Worm (Caenorhabditis elegans) whole organism, L4 larva: ENCODE data around the gene C07G3.10.

Experiments
- F10B5.3 ChIP-seq: sonication (generic microtip); optimal IDR thresholded peaks from 2 replicates; lab custom pipeline; 2016; ENCODE audit warnings: mild to moderate bottlenecking, missing genetic modification characterization, missing compliant biosample characterization
- F44E2.7 ChIP-seq: fragments of 200-800 bp; sonication (Bioruptor generic); IDR thresholded peaks from 2 replicates; pipeline ENCODE4 v2.1.2; 2022; ENCODE audit warnings: missing genetic modification characterization, missing compliant biosample characterization
- F49E8.2 ChIP-seq: sonication (generic microtip); optimal IDR thresholded peaks from 2 replicates; lab custom pipeline; 2016; ENCODE audit warnings: missing compliant biosample characterization, mild to moderate bottlenecking, missing genetic modification characterization, borderline replicate concordance
- T26A8.4 ChIP-seq: fragments of 200-800 bp; sonication (Bioruptor generic); IDR thresholded peaks from 2 replicates; pipeline ENCODE4 v1.3.6; 2022; ENCODE audit warnings: missing genetic modification characterization, missing compliant biosample characterization
- Y105C5A.15 ChIP-seq: fragments of 200-800 bp; sonication (Bioruptor generic); IDR thresholded peaks from 2 replicates; pipeline ENCODE4 v1.3.6; 2022; ENCODE audit warnings: missing genetic modification characterization, missing compliant biosample characterization
- Y5F2A.4 ChIP-seq: fragments of 200-800 bp; sonication (Bioruptor generic); optimal IDR thresholded peaks from 2 replicates; lab custom pipeline; 2018; ENCODE audit warnings: mild to moderate bottlenecking, missing genetic modification characterization, missing compliant biosample characterization
- ZK337.2 ChIP-seq: fragments of 200-800 bp; sonication (Bioruptor generic); IDR thresholded peaks from 2 replicates; pipeline ENCODE4 v1.3.6; 2022; ENCODE audit warnings: missing genetic modification reagents, missing genetic modification characterization, missing compliant biosample characterization
- aha-1 ChIP-seq: fragments of 150-350 bp; peaks from one replicate; lab custom pipeline; 2014; ENCODE audit warnings: missing biosample characterization, missing genetic modification characterization
- arid-1 ChIP-seq: fragments of 200-800 bp; sonication (Bioruptor generic); conservative IDR thresholded peaks from 2 replicates; pipeline ENCODE4 v1.3.6; 2022; ENCODE audit warnings: missing genetic modification reagents, missing genetic modification characterization, missing compliant biosample characterization
- ceh-44 ChIP-seq: fragments of 200-800 bp; sonication (Bioruptor generic); IDR thresholded peaks from 2 replicates; pipeline ENCODE4 v1.3.6; 2022; ENCODE audit warnings: missing genetic modification reagents, missing genetic modification characterization, missing compliant biosample characterization
- ceh-62 ChIP-seq: sonication (generic microtip); optimal IDR thresholded peaks from 2 replicates; lab custom pipeline; 2017; ENCODE audit warnings: missing biosample characterization, missing genetic modification characterization
- daf-16 ChIP-seq, 3 experiments: sonication (generic microtip); optimal IDR thresholded peaks; 2 replicates each; lab custom pipeline; 2016 to 2017; ENCODE audit warnings: missing genetic modification characterization in 3 of 3, missing genetic modification reagents in 3 of 3, mild to moderate bottlenecking in 2 of 3, missing compliant biosample characterization in 2 of 3, missing biosample characterization in 1 of 3, moderate library complexity in 1 of 3
- daf-19 ChIP-seq: fragments of 200-800 bp; sonication (Bioruptor generic); conservative IDR thresholded peaks from 2 replicates; pipeline ENCODE4 v1.3.6; 2022; ENCODE audit warnings: missing genetic modification characterization, missing compliant biosample characterization
- dmd-6 ChIP-seq: fragments of 200-800 bp; sonication (Bioruptor generic); IDR thresholded peaks from 2 replicates; pipeline ENCODE4 v1.3.6; 2022; ENCODE audit warnings: missing genetic modification reagents, missing genetic modification characterization, missing compliant biosample characterization
- duxl-1 ChIP-seq: sonication (generic microtip); optimal IDR thresholded peaks from 2 replicates; lab custom pipeline; 2016; ENCODE audit warnings: mild to moderate bottlenecking, missing genetic modification characterization, moderate library complexity, missing compliant biosample characterization; ENCODE audit not compliant: poor library complexity
- dve-1 ChIP-seq: sonication (generic microtip); optimal IDR thresholded peaks from 2 replicates; lab custom pipeline; 2017; ENCODE audit warnings: antibody characterized with exemption, mild to moderate bottlenecking, missing genetic modification characterization, missing compliant biosample characterization; ENCODE audit not compliant: insufficient read depth
- fkh-10 ChIP-seq: fragments of 150-350 bp; optimal IDR thresholded peaks from 2 replicates; lab custom pipeline; 2014; ENCODE audit warnings: missing biosample characterization, missing genetic modification reagents, missing genetic modification characterization
- gei-8 ChIP-seq: fragments of 200-800 bp; sonication (Bioruptor generic); optimal IDR thresholded peaks from 2 replicates; lab custom pipeline; 2018; ENCODE audit warnings: mild to moderate bottlenecking, missing genetic modification characterization, missing compliant biosample characterization
- hlh-11 ChIP-seq: fragments of 200-800 bp; sonication (Bioruptor generic); optimal IDR thresholded peaks from 2 replicates; lab custom pipeline; 2018; ENCODE audit warnings: mild to moderate bottlenecking, missing genetic modification characterization, missing compliant biosample characterization
- hmg-1.1 ChIP-seq: fragments of 200-800 bp; sonication (Bioruptor generic); IDR thresholded peaks from 2 replicates; pipeline ENCODE4 v1.3.6; 2022; ENCODE audit warnings: missing genetic modification reagents, missing genetic modification characterization, missing compliant biosample characterization
- lin-1 ChIP-seq: fragments of 200-800 bp; sonication (Bioruptor generic); IDR thresholded peaks from 2 replicates; pipeline ENCODE4 v1.3.6; 2022; ENCODE audit warnings: missing genetic modification reagents, missing genetic modification characterization, missing compliant biosample characterization
- lin-13 ChIP-seq: fragments of 150-350 bp; optimal IDR thresholded peaks from 2 replicates; lab custom pipeline; 2014; ENCODE audit warnings: missing biosample characterization, missing genetic modification reagents, missing genetic modification characterization
- lin-29 ChIP-seq: fragments of 200-800 bp; sonication (Bioruptor generic); IDR thresholded peaks from 2 replicates; pipeline ENCODE4 v1.3.6; 2022; ENCODE audit warnings: missing genetic modification reagents, missing genetic modification characterization, missing compliant biosample characterization
- lsy-2 ChIP-seq, 2 experiments: fragments of 150-350 bp in 1 of 2; sonication (generic microtip) in 1 of 2; optimal IDR thresholded peaks; 2 replicates each; lab custom pipeline; 2014 to 2017; ENCODE audit warnings: missing biosample characterization in 2 of 2, missing genetic modification characterization in 2 of 2
- mep-1 ChIP-seq: fragments of 150-350 bp; sonication (generic microtip); optimal IDR thresholded peaks from 3 replicates; lab custom pipeline; 2014; ENCODE audit warnings: missing biosample characterization, missing genetic modification characterization
- mes-2 ChIP-seq: sonication (generic microtip); optimal IDR thresholded peaks from 2 replicates; lab custom pipeline; 2016; ENCODE audit warnings: missing genotype, mild to moderate bottlenecking, missing genetic modification characterization, missing compliant biosample characterization; ENCODE audit not compliant: poor library complexity, severe bottlenecking
- mxl-3 ChIP-seq: fragments of 200-800 bp; sonication (Bioruptor generic); optimal IDR thresholded peaks from 2 replicates; lab custom pipeline; 2018; ENCODE audit warnings: mild to moderate bottlenecking, missing genetic modification characterization, missing compliant biosample characterization
- nhr-11 ChIP-seq: fragments of 150-350 bp; optimal IDR thresholded peaks from 2 replicates; lab custom pipeline; 2014; ENCODE audit warnings: missing biosample characterization, missing genetic modification characterization
- nhr-28 ChIP-seq: fragments of 150-350 bp; optimal IDR thresholded peaks from 2 replicates; lab custom pipeline; 2014; ENCODE audit warnings: missing biosample characterization, missing genetic modification characterization
- nhr-41 ChIP-seq: fragments of 200-800 bp; sonication (Bioruptor generic); IDR thresholded peaks from 2 replicates; pipeline ENCODE4 v1.3.6; 2022; ENCODE audit warnings: missing genetic modification reagents, missing genetic modification characterization, missing compliant biosample characterization
- nhr-48 ChIP-seq: sonication (generic microtip); optimal IDR thresholded peaks from 2 replicates; lab custom pipeline; 2016; ENCODE audit warnings: mild to moderate bottlenecking, missing genetic modification characterization, missing compliant biosample characterization
- nhr-6 ChIP-seq: fragments of 150-350 bp; optimal IDR thresholded peaks from 2 replicates; lab custom pipeline; 2014; ENCODE audit warnings: missing biosample characterization, missing genetic modification characterization
- nhr-77 ChIP-seq: fragments of 150-350 bp; optimal IDR thresholded peaks from 2 replicates; lab custom pipeline; 2014; ENCODE audit warnings: missing biosample characterization, missing genetic modification characterization
- pha-4 ChIP-seq, 2 experiments: fragments of 150-350 bp in 1 of 2; fragments of 200-800 bp in 1 of 2; sonication (Bioruptor generic) in 1 of 2; IDR thresholded peaks in 1 of 2; optimal IDR thresholded peaks in 1 of 2; 2 replicates each; pipeline versions ENCODE4 v1.3.6 to Lab custom; 2014 to 2022; ENCODE audit warnings: missing genetic modification characterization in 2 of 2, missing genetic modification reagents in 2 of 2, missing biosample characterization in 1 of 2, missing compliant biosample characterization in 1 of 2
- pqm-1 ChIP-seq: sonication (generic microtip); optimal IDR thresholded peaks from 2 replicates; lab custom pipeline; 2017; ENCODE audit warnings: missing biosample characterization, missing genetic modification characterization
- rbr-2 ChIP-seq: sonication (generic microtip); optimal IDR thresholded peaks from 2 replicates; lab custom pipeline; 2016; ENCODE audit warnings: missing genotype, missing genetic modification characterization, missing compliant biosample characterization
- set-16 ChIP-seq: fragments of 200-800 bp; sonication (Bioruptor generic); IDR thresholded peaks from 2 replicates; pipeline ENCODE4 v1.3.6; 2022; ENCODE audit warnings: missing genetic modification reagents, missing genetic modification characterization, missing compliant biosample characterization
- spr-1 ChIP-seq: sonication (generic microtip); optimal IDR thresholded peaks from 2 replicates; lab custom pipeline; 2016; ENCODE audit warnings: mild to moderate bottlenecking, missing genetic modification characterization, missing compliant biosample characterization
- spr-3 ChIP-seq: fragments of 200-800 bp; sonication (Bioruptor generic); optimal IDR thresholded peaks from 2 replicates; lab custom pipeline; 2018; ENCODE audit warnings: mild to moderate bottlenecking, missing genetic modification characterization, missing compliant biosample characterization
- unc-130 ChIP-seq: sonication (generic microtip); optimal IDR thresholded peaks from 2 replicates; lab custom pipeline; 2016; ENCODE audit warnings: missing genetic modification reagents, missing genetic modification characterization, missing compliant biosample characterization
- unc-62 ChIP-seq, 3 experiments: fragments of 150-350 bp in 1 of 3; sonication (generic microtip); optimal IDR thresholded peaks in 2 of 3; peaks in 1 of 3; 1 replicate in 1 of 3; 2 replicates in 2 of 3; lab custom pipeline; 2014 to 2017; ENCODE audit warnings: missing biosample characterization in 3 of 3, missing genetic modification characterization in 3 of 3, missing genetic modification reagents in 3 of 3, missing genotype in 1 of 3
- zfp-2 ChIP-seq: sonication (generic microtip); optimal IDR thresholded peaks from 2 replicates; lab custom pipeline; 2016; ENCODE audit warnings: mild to moderate bottlenecking, missing genetic modification characterization, missing compliant biosample characterization
- zfp-3 ChIP-seq: fragments of 200-800 bp; sonication (Bioruptor generic); conservative IDR thresholded peaks from 2 replicates; pipeline ENCODE4 v1.3.6; 2022; ENCODE audit warnings: missing genetic modification reagents, missing genetic modification characterization, missing compliant biosample characterization

C07G3.10 gene

ce11 chrV:3517889-3518288 is 15.8 kb downstream of the C07G3.10 start, which contains the start of gene str-227:
TSS of gene str-227 (plus strand) at chrV:3518189.
- TF ChIP-seq zfp-2 (tag; lab: Kevin White, UChicago) (no peak), lin-1 (GFP tag; lab: Robert Waterston, UW) (no peak), unc-62 (GFP tag; optimal IDR thresholded peaks at IDR 0.05 in 1 of 2; lab: Kevin White, UChicago) (peak in 1 of 2 experiments; percentile 2), unc-62 (tag; optimal IDR thresholded peaks at IDR 0.05; lab: Kevin White, UChicago) (no peak)

- TF ChIP-seq nhr-77 (tag; lab: Kevin White, UChicago) (peak; percentile 37), ceh-62 (tag; lab: Kevin White, UChicago) (no peak), zfp-3 (no peak), nhr-11 (tag; lab: Kevin White, UChicago) (no peak), F49E8.2 (tag; lab: Kevin White, UChicago) (no peak), pqm-1 (tag; lab: Kevin White, UChicago) (peak; percentile 4), nhr-48 (tag; lab: Kevin White, UChicago) (no peak), hlh-11 (tag; lab: Kevin White, UChicago) (no peak), duxl-1 (no peak), unc-62 (GFP tag; optimal IDR thresholded peaks at IDR 0.05 in 1 of 2; lab: Kevin White, UChicago) (peak in 1 of 2 experiments; percentile 27), unc-62 (tag; optimal IDR thresholded peaks at IDR 0.05; lab: Kevin White, UChicago) (no peak), fkh-10 (GFP tag; lab: Kevin White, UChicago) (no peak), spr-1 (tag; lab: Kevin White, UChicago) (no peak), daf-19 (GFP tag; lab: Robert Waterston, UW) (no peak), Y105C5A.15 (no peak), dve-1 (tag; lab: Kevin White, UChicago) (no peak), hmg-1.1 (GFP tag; lab: Robert Waterston, UW) (no peak), mes-2 (no peak), aha-1 (tag; lab: Kevin White, UChicago) (peak; percentile 56), nhr-6 (tag; lab: Kevin White, UChicago) (no peak), pha-4 (GFP tag; IDR thresholded peaks at IDR 0.05; lab: Robert Waterston, UW) (no peak), pha-4 (tag; optimal IDR thresholded peaks at IDR 0.05; lab: Kevin White, UChicago) (peak; percentile 30), mxl-3 (no peak), daf-16 (GFP tag; optimal IDR thresholded peaks at IDR 0.05; lab: Kevin White, UChicago) (no peak), daf-16 (tag; optimal IDR thresholded peaks at IDR 0.05; lab: Kevin White, UChicago) (peak; percentile 72), ZK337.2 (GFP tag; lab: Robert Waterston, UW) (no peak), lsy-2 (tag; optimal IDR thresholded peaks at IDR 0.05; lab: Kevin White, UChicago) (no peak), T26A8.4 (GFP tag; lab: Robert Waterston, UW) (no peak), Y5F2A.4 (GFP tag; lab: Kevin White, UChicago) (no peak), nhr-28 (tag; lab: Kevin White, UChicago) (peak; percentile 54), gei-8 (no peak), set-16 (no peak), rbr-2 (tag; lab: Kevin White, UChicago) (no peak), lin-13 (GFP tag; lab: Kevin White, UChicago) (no peak), dmd-6 (GFP tag; lab: Robert Waterston, UW) (no peak), arid-1 (GFP tag; lab: Robert Waterston, UW) (no peak), mep-1 (tag; lab: Kevin White, UChicago) (no peak), nhr-41 (GFP tag; lab: Robert Waterston, UW) (no peak), spr-3 (GFP tag; lab: Kevin White, UChicago) (no peak), unc-130 (GFP tag; lab: Kevin White, UChicago) (no peak), lin-29 (GFP tag; lab: Robert Waterston, UW) (no peak), F44E2.7 (GFP tag; lab: Robert Waterston, UW) (no peak), ceh-44 (GFP tag; lab: Robert Waterston, UW) (no peak), F10B5.3 (tag; lab: Kevin White, UChicago) (no peak)
Measured at ce11 chrV:3523262-3523661, 21.2 kb downstream of the C07G3.10 start, which contains the start of gene irg-1. TSS of gene irg-1 (plus strand) at chrV:3523587.
